Fruit fly (Drosophila melanogaster): Measurements from ENCODE around the gene dsb.

dsb gene

dm6 chr3L:1884652-1885051, 25.3 kb downstream of the dsb start, which contains the start of gene Aprt (continued):
- TF ChIP-seq CG4707 (GFP tag; optimal IDR thresholded peaks at IDR 0.05) = no peak
- TF ChIP-seq HLH4C (GFP tag; IDR thresholded peaks at IDR 0.05; ENCODE audit: partially characterized antibody) = peak; percentile 52; the same call in 2 of the 3 replicates
- peak; percentile 72 for TF ChIP-seq sens (GFP tag)
- no peak for TF ChIP-seq otp (GFP tag; IDR thresholded peaks at IDR 0.05)
- no peak for TF ChIP-seq lmd (GFP tag; IDR thresholded peaks at IDR 0.05)
- no peak for TF ChIP-seq CG4854 (GFP tag; optimal IDR thresholded peaks at IDR 0.05)
- no peak for TF ChIP-seq zen (tag; optimal IDR thresholded peaks at IDR 0.05)
- no peak for TF ChIP-seq org-1 (GFP tag; optimal IDR thresholded peaks at IDR 0.05)
- TF ChIP-seq CG11085 (GFP tag; IDR thresholded peaks at IDR 0.05) = no peak
- no peak; the same call in 2 of the 3 replicates for TF ChIP-seq CG7963 (GFP tag; IDR thresholded peaks at IDR 0.05; ENCODE audit: partially characterized antibody)
- peak; percentile 2 for TF ChIP-seq Ets97D (GFP tag; optimal IDR thresholded peaks at IDR 0.05)
- no peak for TF ChIP-seq CG8290 (GFP tag; optimal IDR thresholded peaks at IDR 0.05)
- TF ChIP-seq CG8290 (tag; optimal IDR thresholded peaks at IDR 0.05) = peak in 1 of 2 experiments; percentile 42
- no peak for TF ChIP-seq rib (GFP tag; IDR thresholded peaks at IDR 0.05)
- TF ChIP-seq da (GFP tag; optimal IDR thresholded peaks at IDR 0.05) = no peak
- peak; percentile 86 for TF ChIP-seq Bgb (GFP tag; IDR thresholded peaks at IDR 0.05; ENCODE audit: partially characterized antibody)
- TF ChIP-seq usp (GFP tag; optimal IDR thresholded peaks at IDR 0.05) = no peak
- TF ChIP-seq CG30403 (GFP tag; optimal IDR thresholded peaks at IDR 0.05) = no peak
- peak; percentile 87 for TF ChIP-seq unc-4 (GFP tag; IDR thresholded peaks at IDR 0.05; ENCODE audit: partially characterized antibody)
- TF ChIP-seq fd102C (GFP tag; optimal IDR thresholded peaks at IDR 0.05) = no peak
- TF ChIP-seq slbo (GFP tag; IDR thresholded peaks at IDR 0.05) = no peak
- no peak for TF ChIP-seq gsb-n (tag; optimal IDR thresholded peaks at IDR 0.05)
- TF ChIP-seq CG12236 (GFP tag; optimal IDR thresholded peaks at IDR 0.05) = no peak
- TF ChIP-seq lab (GFP tag; optimal IDR thresholded peaks at IDR 0.05) = no peak
- peak; percentile 29 for TF ChIP-seq CG18011 (GFP tag; optimal IDR thresholded peaks at IDR 0.05)
- TF ChIP-seq Med (GFP tag) = peak; percentile 25
- TF ChIP-seq vfl (GFP tag; optimal IDR thresholded peaks at IDR 0.05) = no peak
- TF ChIP-seq Adf1 (GFP tag; IDR thresholded peaks at IDR 0.05) = no peak
- TF ChIP-seq Chrac-16 (GFP tag; optimal IDR thresholded peaks at IDR 0.05) = no peak
- TF ChIP-seq chinmo (GFP tag; IDR thresholded peaks at IDR 0.05; ENCODE audit: partially characterized antibody) = peak; percentile 63; the same call in 1 of the 4 replicates
- TF ChIP-seq bbx (GFP tag; IDR thresholded peaks at IDR 0.05; ENCODE audit: partially characterized antibody) = peak; percentile 81
- TF ChIP-seq Deaf1 (tag; optimal IDR thresholded peaks at IDR 0.05) = peak; percentile 11
- TF ChIP-seq CG10147 (GFP tag; optimal IDR thresholded peaks at IDR 0.05) = no peak
- no peak for TF ChIP-seq fd3F (GFP tag; optimal IDR thresholded peaks at IDR 0.05)
- no peak for TF ChIP-seq chn (GFP tag; optimal IDR thresholded peaks at IDR 0.05)
- TF ChIP-seq zf30C (GFP tag; optimal IDR thresholded peaks at IDR 0.05) = no peak
- no peak for TF ChIP-seq D (optimal IDR thresholded peaks at IDR 0.05)
- no peak for TF ChIP-seq D (GFP tag; optimal IDR thresholded peaks at IDR 0.05)
- TF ChIP-seq klu (GFP tag; IDR thresholded peaks at IDR 0.05) = no peak
- TF ChIP-seq CG17385 (GFP tag; optimal IDR thresholded peaks at IDR 0.05) = no peak
- no peak for TF ChIP-seq dati (GFP tag; IDR thresholded peaks at IDR 0.05)
- no peak for TF ChIP-seq dmrt99B (tag; optimal IDR thresholded peaks at IDR 0.05)
- peak; percentile 78 for TF ChIP-seq BEAF-32 (GFP tag; optimal IDR thresholded peaks at IDR 0.05)
- TF ChIP-seq CG18599 (GFP tag; optimal IDR thresholded peaks at IDR 0.05) = no peak
- no peak for TF ChIP-seq Hey (tag; optimal IDR thresholded peaks at IDR 0.05)
- 0 out of 3 replicates have a peak, but pooled peaks have one; percentile 19 for TF ChIP-seq ci (GFP tag; IDR thresholded peaks at IDR 0.05)
- TF ChIP-seq MESR4 (GFP tag; optimal IDR thresholded peaks at IDR 0.05) = peak; percentile 46
- no peak for TF ChIP-seq CG9817 (tag; optimal IDR thresholded peaks at IDR 0.05)
- TF ChIP-seq knrl (GFP tag; IDR thresholded peaks at IDR 0.05; ENCODE audit: partially characterized antibody) = peak; percentile 67; the same call in 2 of the 3 replicates
- TF ChIP-seq MTF-1 (GFP tag; optimal IDR thresholded peaks at IDR 0.05; ENCODE audit: borderline replicate concordance) = no peak
- TF ChIP-seq CG9797 (GFP tag; optimal IDR thresholded peaks at IDR 0.05) = peak; percentile 50

All from whole organism, embryonic.